Worm (Caenorhabditis elegans) whole organism, L4 larva: ENCODE data around the gene frm-3.

Experiments used
- aly-2 ChIP-seq: sonication (generic microtip); optimal IDR thresholded peaks from 2 replicates; lab custom pipeline; 2018; ENCODE audit warnings: missing biosample characterization, missing genetic modification characterization
- egl-27 ChIP-seq: sonication (generic microtip); optimal IDR thresholded peaks from 3 replicates; lab custom pipeline; 2017; ENCODE audit warnings: missing biosample characterization, missing genetic modification reagents, missing genetic modification characterization
- lin-15B ChIP-seq: fragments of 150-350 bp; sonication (generic microtip); optimal IDR thresholded peaks from 3 replicates; lab custom pipeline; 2014; ENCODE audit warnings: missing biosample characterization, missing genetic modification characterization
- mdl-1 ChIP-seq, 2 experiments: fragments of 150-350 bp in 1 of 2; sonication (generic microtip) in 1 of 2; optimal IDR thresholded peaks; 2 replicates each; lab custom pipeline; 2014 to 2017; ENCODE audit warnings: missing biosample characterization in 2 of 2, missing genetic modification characterization in 2 of 2
- mxl-2 ChIP-seq: fragments of 200-800 bp; sonication (Bioruptor generic); conservative IDR thresholded peaks from 2 replicates; pipeline ENCODE4 v1.3.6; 2022; ENCODE audit warnings: missing genetic modification reagents, missing genetic modification characterization, missing compliant biosample characterization
- nhr-11 ChIP-seq: fragments of 150-350 bp; optimal IDR thresholded peaks from 2 replicates; lab custom pipeline; 2014; ENCODE audit warnings: missing biosample characterization, missing genetic modification characterization
- nhr-111 ChIP-seq: fragments of 200-800 bp; sonication (Bioruptor generic); optimal IDR thresholded peaks from 2 replicates; lab custom pipeline; 2018; ENCODE audit warnings: mild to moderate bottlenecking, missing genetic modification characterization, missing compliant biosample characterization
- nhr-6 ChIP-seq: fragments of 150-350 bp; optimal IDR thresholded peaks from 2 replicates; lab custom pipeline; 2014; ENCODE audit warnings: missing biosample characterization, missing genetic modification characterization
- nhr-77 ChIP-seq: fragments of 150-350 bp; optimal IDR thresholded peaks from 2 replicates; lab custom pipeline; 2014; ENCODE audit warnings: missing biosample characterization, missing genetic modification characterization
- pqm-1 ChIP-seq: sonication (generic microtip); optimal IDR thresholded peaks from 2 replicates; lab custom pipeline; 2017; ENCODE audit warnings: missing biosample characterization, missing genetic modification characterization
- snpc-1.2 ChIP-seq: fragments of 200-800 bp; sonication (Bioruptor generic); IDR thresholded peaks from 2 replicates; pipeline ENCODE4 v1.3.6; 2022; ENCODE audit warnings: missing genetic modification reagents, missing genetic modification characterization, missing compliant biosample characterization

ce11 chrX:11555527-11556137 lies 16.7 kb upstream of the frm-3 start:
- TF ChIP-seq snpc-1.2 (GFP tag; lab: Robert Waterston, UW), result no peak
- no peak for TF ChIP-seq nhr-6 (tag; lab: Kevin White, UChicago)
- TF ChIP-seq egl-27 (tag; lab: Kevin White, UChicago), result no peak
- no peak for TF ChIP-seq pqm-1
- no peak for TF ChIP-seq lin-15B (tag; lab: Kevin White, UChicago)
- TF ChIP-seq mxl-2 (GFP tag; lab: Robert Waterston, UW), result no peak
- no peak for TF ChIP-seq mdl-1 (tag; optimal IDR thresholded peaks at IDR 0.05; lab: Kevin White, UChicago)
- no peak for TF ChIP-seq nhr-77
- no peak for TF ChIP-seq nhr-111 (GFP tag; lab: Kevin White, UChicago)
- no peak for TF ChIP-seq aly-2 (tag; lab: Kevin White, UChicago)
- peak; percentile 31 for TF ChIP-seq nhr-11 (tag; lab: Kevin White, UChicago)
